Fruit fly (Drosophila melanogaster) whole organism, adult: ENCODE measurements around the gene Ddr.

ENCODE experiments used
- CG5204 ChIP-seq: fragments of 200-800 bp; sonication (Bioruptor generic); optimal IDR thresholded peaks from 2 replicates; lab custom pipeline; 2016; ENCODE audit warnings: missing biosample characterization, missing genetic modification characterization
- CG7101 ChIP-seq: fragments of 200-800 bp; sonication (Bioruptor generic); optimal IDR thresholded peaks from 2 replicates; lab custom pipeline; 2018; ENCODE audit warnings: missing biosample characterization, mild to moderate bottlenecking, missing genetic modification characterization, moderate library complexity
- Hr96 ChIP-seq: fragments of 200-800 bp; sonication (Bioruptor generic); optimal IDR thresholded peaks from 2 replicates; lab custom pipeline; 2016; ENCODE audit warnings: missing biosample characterization, missing genetic modification characterization
- Mnt ChIP-seq: fragments of 200-800 bp; sonication (Bioruptor generic); optimal IDR thresholded peaks from 2 replicates; lab custom pipeline; 2016; ENCODE audit warnings: missing biosample characterization, mild to moderate bottlenecking, missing genetic modification characterization
- bab1 ChIP-seq: fragments of 200-800 bp; sonication (Bioruptor generic); optimal IDR thresholded peaks from 3 replicates; lab custom pipeline; 2019; ENCODE audit warnings: missing biosample characterization, mild to moderate bottlenecking, missing genetic modification characterization, moderate library complexity
- kay ChIP-seq: fragments of 200-800 bp; sonication (Bioruptor generic); peaks from one replicate; lab custom pipeline; 2016; ENCODE audit warnings: missing biosample characterization, missing genetic modification characterization, borderline replicate concordance
- toe ChIP-seq: fragments of 200-800 bp; sonication (Bioruptor generic); optimal IDR thresholded peaks from 2 replicates; lab custom pipeline; 2016; ENCODE audit warnings: missing biosample characterization, missing genetic modification characterization

- TF ChIP-seq Mnt (GFP tag; lab: Kevin White, UChicago) (no peak), kay (GFP tag; lab: Kevin White, UChicago) (no peak), bab1 (GFP tag; lab: Kevin White, UChicago) (no peak), CG7101 (no peak), Hr96 (no peak), CG5204 (no peak), toe (no peak)
Measured at dm6 chr2L:6360059-6360458, 107.1 kb downstream of the Ddr start.
